Worm (Caenorhabditis elegans): ENCODE data around the gene B0336.7.

B0336.7 gene

ce11 chrIII:5727827-5728226 is 30.7 kb upstream of the B0336.7 start, which contains the start of gene egg-1:
Gene egg-1, plus strand, starts transcription at chrIII:5728180.
- peak; percentile 85 for TF ChIP-seq unc-130 (GFP tag; optimal IDR thresholded peaks at IDR 0.05)
- TF ChIP-seq nhr-6 (tag; optimal IDR thresholded peaks at IDR 0.05): no peak
- 0 out of 2 replicates have a peak, but pooled peaks have one; percentile 10 for TF ChIP-seq mdt-29 (GFP tag; IDR thresholded peaks at IDR 0.05)
- TF ChIP-seq unc-62 (GFP tag; optimal IDR thresholded peaks at IDR 0.05 in 1 of 2): no peak
- TF ChIP-seq unc-62 (tag; optimal IDR thresholded peaks at IDR 0.05): no peak
- no peak for TF ChIP-seq nhr-28 (tag; optimal IDR thresholded peaks at IDR 0.05)
- peak; percentile 40 for TF ChIP-seq aha-1 (tag)
- no peak for TF ChIP-seq nhr-10 (tag; optimal IDR thresholded peaks at IDR 0.05)
- TF ChIP-seq F10B5.3 (tag; optimal IDR thresholded peaks at IDR 0.05): no peak
- TF ChIP-seq hlh-30 (tag; optimal IDR thresholded peaks at IDR 0.05; ENCODE audit: insufficient read depth): no peak
- no peak for TF ChIP-seq lin-1 (GFP tag; IDR thresholded peaks at IDR 0.05)
- TF ChIP-seq ZK546.5 (tag; optimal IDR thresholded peaks at IDR 0.05): no peak
- TF ChIP-seq F49E8.2 (tag; optimal IDR thresholded peaks at IDR 0.05; ENCODE audit: borderline replicate concordance): peak; percentile 91
- no peak for TF ChIP-seq hmg-1.1 (GFP tag; IDR thresholded peaks at IDR 0.05)
- no peak for TF ChIP-seq lin-39 (tag; optimal IDR thresholded peaks at IDR 0.05)
- peak; percentile 78 for TF ChIP-seq Y48G9A.11 (GFP tag; IDR thresholded peaks at IDR 0.05)
- peak; percentile 43; the same call in 1 of the 2 replicates for TF ChIP-seq snpc-1.2 (GFP tag; IDR thresholded peaks at IDR 0.05)
- no peak for TF ChIP-seq nhr-77 (tag; optimal IDR thresholded peaks at IDR 0.05)

- no peak for TF ChIP-seq daf-19 (GFP tag; conservative IDR thresholded peaks at IDR 0.05)
- no peak for TF ChIP-seq nhr-48 (tag; optimal IDR thresholded peaks at IDR 0.05)
- no peak for TF ChIP-seq Y48G9A.11 (GFP tag; IDR thresholded peaks at IDR 0.05)
- no peak for TF ChIP-seq Y105C5A.15 (GFP tag; IDR thresholded peaks at IDR 0.05)
- no peak for TF ChIP-seq T26A8.4 (GFP tag; IDR thresholded peaks at IDR 0.05)
- TF ChIP-seq aly-2 (tag; optimal IDR thresholded peaks at IDR 0.05): no peak
- no peak for TF ChIP-seq zag-1 (tag; optimal IDR thresholded peaks at IDR 0.05)
These were observed 25.4 kb upstream of the B0336.7 start, which contains the start of gene wrm-1 for ce11 chrIII:5722550-5722949. Gene wrm-1, plus strand, starts transcription at chrIII:5722850.

- TF ChIP-seq nhr-237 (tag; optimal IDR thresholded peaks at IDR 0.05): no peak
- TF ChIP-seq nhr-28 (tag; optimal IDR thresholded peaks at IDR 0.05): peak; percentile 67
- TF ChIP-seq lin-13 (GFP tag; optimal IDR thresholded peaks at IDR 0.05): no peak
- peak; percentile 36; the same call in 1 of the 2 replicates for TF ChIP-seq Y48G9A.11 (GFP tag; IDR thresholded peaks at IDR 0.05)
- TF ChIP-seq spr-1 (tag; optimal IDR thresholded peaks at IDR 0.05): no peak
- TF ChIP-seq ZK337.2 (GFP tag; IDR thresholded peaks at IDR 0.05): peak; percentile 89
- TF ChIP-seq arid-1 (GFP tag; conservative IDR thresholded peaks at IDR 0.05): peak; percentile 56; the same call in 1 of the 2 replicates
- peak; percentile 61 for TF ChIP-seq hlh-11 (tag; optimal IDR thresholded peaks at IDR 0.05)
- peak; percentile 59 for TF ChIP-seq pqm-1 (tag; optimal IDR thresholded peaks at IDR 0.05)
- TF ChIP-seq Y5F2A.4 (GFP tag; optimal IDR thresholded peaks at IDR 0.05): no peak
- TF ChIP-seq mep-1 (tag; optimal IDR thresholded peaks at IDR 0.05): peak; percentile 58
- no peak for TF ChIP-seq ZK546.5 (tag; optimal IDR thresholded peaks at IDR 0.05)
- TF ChIP-seq sdz-12 (GFP tag; optimal IDR thresholded peaks at IDR 0.05): no peak
- TF ChIP-seq ctbp-1 (GFP tag; IDR thresholded peaks at IDR 0.05): no peak
- TF ChIP-seq mdt-29 (GFP tag; IDR thresholded peaks at IDR 0.05): no peak
- peak; percentile 11 for TF ChIP-seq nhr-6 (tag; optimal IDR thresholded peaks at IDR 0.05)
- TF ChIP-seq lin-38 (GFP tag; IDR thresholded peaks at IDR 0.05): peak; percentile 66
- TF ChIP-seq snpc-1.2 (GFP tag; IDR thresholded peaks at IDR 0.05): no peak
- TF ChIP-seq ceh-28 (tag; optimal IDR thresholded peaks at IDR 0.05): peak; percentile 17
- peak; percentile 94 for TF ChIP-seq dve-1 (tag; optimal IDR thresholded peaks at IDR 0.05; ENCODE audit: insufficient read depth)
- TF ChIP-seq aha-1 (tag): peak; percentile 95
- peak; percentile 56 for TF ChIP-seq rbr-2 (tag; optimal IDR thresholded peaks at IDR 0.05)
- TF ChIP-seq nhr-48 (tag; optimal IDR thresholded peaks at IDR 0.05): peak; percentile 63
- no peak for TF ChIP-seq ceh-32 (tag; optimal IDR thresholded peaks at IDR 0.05; ENCODE audit: poor library complexity)
- TF ChIP-seq daf-12 (tag; optimal IDR thresholded peaks at IDR 0.05): no peak
- no peak for TF ChIP-seq T20F7.1 (GFP tag; optimal IDR thresholded peaks at IDR 0.05)
- TF ChIP-seq aly-2 (tag; optimal IDR thresholded peaks at IDR 0.05): no peak
- TF ChIP-seq ama-1 (optimal IDR thresholded peaks at IDR 0.05): no peak
- TF ChIP-seq attf-4 (tag; optimal IDR thresholded peaks at IDR 0.05): no peak
- peak; percentile 13 for TF ChIP-seq mxl-3 (GFP tag; optimal IDR thresholded peaks at IDR 0.05)
- no peak for TF ChIP-seq spr-3 (GFP tag; optimal IDR thresholded peaks at IDR 0.05)
- TF ChIP-seq fkh-10 (GFP tag; optimal IDR thresholded peaks at IDR 0.05): no peak
- TF ChIP-seq unc-130 (GFP tag; optimal IDR thresholded peaks at IDR 0.05): peak; percentile 72
- TF ChIP-seq madf-9 (GFP tag; conservative IDR thresholded peaks at IDR 0.05): peak; percentile 52
These were observed 24.7 kb upstream of the B0336.7 start for ce11 chrIII:5721888-5722287.

Measured in whole organism, L4 larva.